Fruit fly (Drosophila melanogaster) whole organism, embryonic: Measurements from ENCODE around the gene mRpS35.
A peak's percentile ranks its signal among the peaks of the same experiment; 100 is the strongest.

Experiments
- Blimp-1 ChIP-seq: fragments of 200-800 bp; sonication (Bioruptor generic); optimal IDR thresholded peaks from 3 replicates; lab custom pipeline; 2018; ENCODE audit warnings: missing biosample characterization, missing genetic modification characterization, mild to moderate bottlenecking, moderate library complexity, missing genetic modification reagents
- Bteb2 ChIP-seq: fragments of 200-800 bp; sonication (Bioruptor generic); optimal IDR thresholded peaks from 2 replicates; lab custom pipeline; 2016; ENCODE audit warnings: missing biosample characterization, missing genetic modification characterization
- CG10431 ChIP-seq: fragments of 200-800 bp; sonication (Bioruptor generic); optimal IDR thresholded peaks from 3 replicates; lab custom pipeline; 2018; ENCODE audit warnings: missing biosample characterization, mild to moderate bottlenecking, missing genetic modification characterization
- CG10462 ChIP-seq: fragments of 200-800 bp; sonication (Bioruptor generic); optimal IDR thresholded peaks from 2 replicates; lab custom pipeline; 2016; ENCODE audit warnings: missing biosample characterization, missing genetic modification characterization
- CG10959 ChIP-seq: fragments of 200-800 bp; sonication (Bioruptor generic); IDR thresholded peaks from 2 replicates; pipeline ENCODE4 v1.3.6; 2022; ENCODE audit warnings: missing biosample characterization, missing genetic modification characterization
- CG12236 ChIP-seq: fragments of 200-800 bp; sonication (Bioruptor generic); optimal IDR thresholded peaks from 2 replicates; lab custom pipeline; 2016; ENCODE audit warnings: missing biosample characterization, missing genetic modification characterization
- CG14667 ChIP-seq: fragments of 200-800 bp; sonication (Bioruptor generic); IDR thresholded peaks from 2 replicates; pipeline ENCODE4 v1.3.6; 2022; ENCODE audit warnings: missing biosample characterization, missing genetic modification characterization
- CG15073 ChIP-seq: fragments of 200-800 bp; sonication (Bioruptor generic); optimal IDR thresholded peaks from 2 replicates; lab custom pipeline; 2016; ENCODE audit warnings: missing biosample characterization, missing genetic modification characterization
- CG15479 ChIP-seq: fragments of 200-800 bp; sonication (Bioruptor generic); optimal IDR thresholded peaks from 3 replicates; lab custom pipeline; 2019; ENCODE audit warnings: missing biosample characterization, mild to moderate bottlenecking, missing genetic modification characterization, moderate library complexity
- CG1647 ChIP-seq: fragments of 200-800 bp; sonication (Bioruptor generic); optimal IDR thresholded peaks from 3 replicates; lab custom pipeline; 2016; ENCODE audit warnings: missing biosample characterization, missing genetic modification characterization
- CG17361 ChIP-seq: fragments of 200-800 bp; sonication (Bioruptor generic); IDR thresholded peaks from 3 replicates; pipeline ENCODE4 v1.3.6; 2022; ENCODE audit warnings: missing biosample characterization, missing genetic modification characterization
- CG2120 ChIP-seq: fragments of 200-800 bp; sonication (Bioruptor generic); optimal IDR thresholded peaks from 3 replicates; lab custom pipeline; 2016; ENCODE audit warnings: missing biosample characterization, missing genetic modification characterization
- CG2129 ChIP-seq: fragments of 200-800 bp; sonication (Bioruptor generic); IDR thresholded peaks from 2 replicates; pipeline ENCODE4 v1.3.6; 2022; ENCODE audit warnings: missing biosample characterization, missing genetic modification characterization; ENCODE audit not compliant: partially characterized antibody
- CG2889 ChIP-seq: fragments of 200-800 bp; sonication (Bioruptor generic); IDR thresholded peaks from 3 replicates; pipeline ENCODE4 v1.3.6; 2022; ENCODE audit warnings: missing biosample characterization, missing genetic modification characterization
- CG34376 ChIP-seq: fragments of 200-800 bp; sonication (Bioruptor generic); optimal IDR thresholded peaks from 2 replicates; lab custom pipeline; 2018; ENCODE audit warnings: missing biosample characterization, mild to moderate bottlenecking, missing genetic modification characterization
- CG4282 ChIP-seq: fragments of 200-800 bp; sonication (Bioruptor generic); optimal IDR thresholded peaks from 2 replicates; lab custom pipeline; 2016; ENCODE audit warnings: missing biosample characterization, missing genetic modification characterization
- CG4360 ChIP-seq: fragments of 200-800 bp; sonication (Bioruptor generic); IDR thresholded peaks from 2 replicates; pipeline ENCODE4 v1.3.6; 2022; ENCODE audit warnings: missing biosample characterization, missing genetic modification characterization
- CG4707 ChIP-seq: fragments of 200-800 bp; sonication (Bioruptor generic); optimal IDR thresholded peaks from 2 replicates; lab custom pipeline; 2018; ENCODE audit warnings: missing biosample characterization, mild to moderate bottlenecking, missing genetic modification characterization, moderate library complexity
- CG6765 ChIP-seq: fragments of 200-800 bp; sonication (Bioruptor generic); optimal IDR thresholded peaks from 3 replicates; lab custom pipeline; 2017; ENCODE audit warnings: missing biosample characterization, mild to moderate bottlenecking, missing genetic modification characterization
- D19A ChIP-seq: fragments of 200-800 bp; optimal IDR thresholded peaks from 3 replicates; lab custom pipeline; 2019; ENCODE audit warnings: missing biosample characterization, mild to moderate bottlenecking, missing genetic modification characterization, moderate library complexity
- Dfd ChIP-seq, 2 experiments: fragments of >200 bp; optimal IDR thresholded peaks; 2 replicates each; lab custom pipeline; 2017; ENCODE audit warnings: missing biosample characterization in 2 of 2, missing genetic modification characterization in 2 of 2
- Dip3 ChIP-seq: fragments of 200-800 bp; sonication (Bioruptor generic); optimal IDR thresholded peaks from 3 replicates; lab custom pipeline; 2016; ENCODE audit warnings: missing biosample characterization, missing genetic modification characterization
- Doc2 ChIP-seq: fragments of 200-800 bp; sonication (Bioruptor generic); IDR thresholded peaks from 2 replicates; pipeline ENCODE4 v1.3.6; 2022; ENCODE audit warnings: missing biosample characterization, missing genetic modification characterization
- E2f1 ChIP-seq: fragments of 200-800 bp; sonication (Bioruptor generic); IDR thresholded peaks from 2 replicates; pipeline ENCODE4 v1.3.6; 2022; ENCODE audit warnings: missing biosample characterization, missing genetic modification characterization
- Elba2 ChIP-seq: fragments of 200-800 bp; sonication (Bioruptor generic); optimal IDR thresholded peaks from 3 replicates; lab custom pipeline; 2016; ENCODE audit warnings: missing biosample characterization, missing genetic modification characterization
- HLH54F ChIP-seq: fragments of 200-800 bp; sonication (Bioruptor generic); optimal IDR thresholded peaks from 3 replicates; lab custom pipeline; 2016; ENCODE audit warnings: missing biosample characterization, missing genetic modification characterization
- Lpt ChIP-seq: fragments of >200 bp; optimal IDR thresholded peaks from 2 replicates; lab custom pipeline; 2018; ENCODE audit warnings: missing biosample characterization, missing genetic modification characterization
- MTF-1 ChIP-seq: fragments of 200-800 bp; sonication (Bioruptor generic); optimal IDR thresholded peaks from 2 replicates; lab custom pipeline; 2018; ENCODE audit warnings: missing biosample characterization, mild to moderate bottlenecking, missing genetic modification characterization, borderline replicate concordance
- Mrtf ChIP-seq: fragments of 200-800 bp; sonication (Bioruptor generic); IDR thresholded peaks from 3 replicates; pipeline ENCODE4 v1.3.6; 2022; ENCODE audit warnings: missing biosample characterization, missing genetic modification characterization
- NK7.1 ChIP-seq: fragments of 200-800 bp; sonication (Bioruptor generic); optimal IDR thresholded peaks from 3 replicates; lab custom pipeline; 2016; ENCODE audit warnings: missing biosample characterization, missing genetic modification characterization
- Optix ChIP-seq: fragments of 200-800 bp; sonication (Bioruptor generic); IDR thresholded peaks from 3 replicates; pipeline ENCODE4 v1.3.6; 2022; ENCODE audit warnings: missing biosample characterization, missing genetic modification characterization
- Rx ChIP-seq: fragments of 200-800 bp; sonication (Bioruptor generic); IDR thresholded peaks from 2 replicates; pipeline ENCODE4 v1.3.6; 2022; ENCODE audit warnings: missing biosample characterization, missing genetic modification characterization
- ab ChIP-seq: fragments of 200-800 bp; sonication (Bioruptor generic); optimal IDR thresholded peaks from 2 replicates; lab custom pipeline; 2016; ENCODE audit warnings: missing biosample characterization, missing genetic modification characterization
- ap ChIP-seq: fragments of 200-800 bp; sonication (Bioruptor generic); IDR thresholded peaks from 2 replicates; pipeline ENCODE4 v1.3.6; 2022; ENCODE audit warnings: missing biosample characterization, missing genetic modification characterization
- bab2 ChIP-seq: fragments of 200-800 bp; sonication (Bioruptor generic); optimal IDR thresholded peaks from 2 replicates; lab custom pipeline; 2016; ENCODE audit warnings: missing biosample characterization, missing genetic modification characterization
- caup ChIP-seq: fragments of 200-800 bp; sonication (Bioruptor generic); optimal IDR thresholded peaks from 3 replicates; lab custom pipeline; 2017; ENCODE audit warnings: missing biosample characterization, mild to moderate bottlenecking, missing genetic modification characterization, moderate library complexity; ENCODE audit not compliant: severe bottlenecking
- da ChIP-seq: fragments of 200-800 bp; sonication (Bioruptor generic); optimal IDR thresholded peaks from 2 replicates; lab custom pipeline; 2016; ENCODE audit warnings: missing biosample characterization, missing genetic modification characterization
- dan ChIP-seq: fragments of 200-800 bp; sonication (Bioruptor generic); IDR thresholded peaks from 2 replicates; pipeline ENCODE4 v1.3.6; 2022; ENCODE audit warnings: missing biosample characterization, missing genetic modification characterization
- gsb ChIP-seq: fragments of 200-800 bp; sonication (Bioruptor generic); IDR thresholded peaks from 2 replicates; pipeline ENCODE4 v1.3.6; 2022; ENCODE audit warnings: missing biosample characterization, missing genetic modification characterization
- hbn ChIP-seq: fragments of 200-800 bp; sonication (Bioruptor generic); IDR thresholded peaks from 2 replicates; pipeline ENCODE4 v1.3.6; 2022; ENCODE audit warnings: missing biosample characterization, missing genetic modification characterization; ENCODE audit not compliant: partially characterized antibody
- hkb ChIP-seq, 2 experiments: fragments of 200-800 bp in 1 of 2; fragments of >200 bp in 1 of 2; sonication (Bioruptor generic) in 1 of 2; IDR thresholded peaks in 1 of 2; optimal IDR thresholded peaks in 1 of 2; 2 replicates each; pipeline versions ENCODE4 v1.3.6 to Lab custom; 2017 to 2022; ENCODE audit warnings: missing biosample characterization in 1 of 2, missing genetic modification characterization in 1 of 2
- jing ChIP-seq: fragments of 200-800 bp; sonication (Bioruptor generic); optimal IDR thresholded peaks from 2 replicates; lab custom pipeline; 2018; ENCODE audit warnings: missing biosample characterization, mild to moderate bottlenecking, missing genetic modification characterization
- nau ChIP-seq: fragments of 200-800 bp; sonication (Bioruptor generic); optimal IDR thresholded peaks from 3 replicates; lab custom pipeline; 2017; ENCODE audit warnings: missing biosample characterization, mild to moderate bottlenecking, missing genetic modification characterization, missing genetic modification reagents
- onecut ChIP-seq: fragments of 200-800 bp; sonication (Bioruptor generic); IDR thresholded peaks from 2 replicates; pipeline ENCODE4 v1.3.6; 2022; ENCODE audit warnings: missing biosample characterization, missing genetic modification characterization
- otp ChIP-seq: fragments of 200-800 bp; sonication (Bioruptor generic); IDR thresholded peaks from 3 replicates; pipeline ENCODE4, ENCODE4 v1.3.6; 2022; ENCODE audit warnings: missing biosample characterization, missing genetic modification characterization
- psq ChIP-seq: fragments of 200-800 bp; sonication (Bioruptor generic); optimal IDR thresholded peaks from 2 replicates; lab custom pipeline; 2017; ENCODE audit warnings: missing biosample characterization, missing genetic modification characterization
- sc ChIP-seq, 3 experiments: fragments of >200 bp in 2 of 3; fragments of 200-800 bp in 1 of 3; sonication (Bioruptor generic) in 1 of 3; optimal IDR thresholded peaks; 2 replicates in 2 of 3; 3 replicates in 1 of 3; lab custom pipeline; 2017; ENCODE audit warnings: mild to moderate bottlenecking in 1 of 3, missing biosample characterization in 1 of 3, missing genetic modification characterization in 1 of 3, missing genetic modification reagents in 1 of 3
- slbo ChIP-seq: fragments of 200-800 bp; sonication (Bioruptor generic); IDR thresholded peaks from 2 replicates; pipeline ENCODE4 v1.3.6; 2022; ENCODE audit warnings: missing biosample characterization, missing genetic modification characterization
- sob ChIP-seq: fragments of 200-800 bp; sonication (Bioruptor generic); IDR thresholded peaks from 2 replicates; pipeline ENCODE4 v1.3.6; 2022; ENCODE audit warnings: missing biosample characterization, missing genetic modification characterization

Gene mRpS35

DNA sequence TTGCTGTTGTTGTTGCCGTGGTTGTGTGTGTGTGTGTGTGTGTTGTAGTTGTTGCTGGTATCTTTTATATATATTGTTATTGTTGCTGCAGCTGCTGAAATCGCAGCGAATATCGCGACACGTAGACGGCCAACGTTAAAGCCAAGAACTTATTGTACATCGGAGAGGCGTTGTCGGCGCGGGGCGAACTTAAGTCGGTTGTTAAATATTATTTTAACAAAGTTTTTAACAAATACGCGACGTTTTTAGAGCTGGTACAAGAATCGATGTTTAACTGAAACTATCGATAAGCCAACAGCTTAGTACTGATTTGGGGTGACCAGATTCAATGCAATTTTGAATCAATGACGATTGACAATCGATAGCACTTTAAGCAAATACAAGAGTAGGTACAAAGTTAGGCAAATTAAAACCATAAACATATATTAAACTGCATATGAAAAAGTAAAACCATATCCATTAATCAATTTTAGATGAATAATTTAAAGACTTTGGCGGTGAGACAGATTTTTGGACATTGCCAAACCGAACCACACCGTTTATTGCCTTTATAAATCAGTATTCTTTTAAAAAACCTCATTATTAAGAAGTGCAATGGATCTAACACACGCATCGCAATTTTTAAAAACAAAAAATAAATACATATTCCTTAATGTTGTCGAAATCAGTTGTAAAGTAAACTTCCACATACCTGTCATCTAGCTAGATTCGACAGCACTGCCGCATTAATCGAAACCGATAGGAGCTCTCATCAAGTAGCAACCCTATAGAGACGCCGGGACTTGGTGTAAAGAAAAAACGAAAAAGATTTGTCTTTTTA is 14.2 kb upstream of the mRpS35 start, which contains the start of the genes Mrtf and Non2 (continued):
- TF ChIP-seq Lpt (GFP tag; lab: Kevin White, UChicago) (no peak), onecut (0 out of 2 replicates have a peak, but pooled peaks have one; percentile 26), CG2889 (GFP tag; lab: Robert Waterston, UW) (no peak), psq (GFP tag; lab: Kevin White, UChicago) (no peak), CG12236 (no peak), CG15479 (GFP tag; lab: Kevin White, UChicago) (no peak), Doc2 (GFP tag; lab: Robert Waterston, UW) (no peak), Rx (GFP tag; lab: Robert Waterston, UW) (no peak), CG2129 (GFP tag; lab: Robert Waterston, UW) (peak; percentile 36; the same call in 1 of the 2 replicates), CG34376 (peak; percentile 4), caup (GFP tag; lab: Kevin White, UChicago) (no peak), E2f1 (GFP tag; lab: Robert Waterston, UW) (0 out of 2 replicates have a peak, but pooled peaks have one; percentile 10), gsb (0 out of 2 replicates have a peak, but pooled peaks have one; percentile 16), CG10959 (GFP tag; lab: Robert Waterston, UW) (no peak), MTF-1 (no peak), hbn (GFP tag; lab: Robert Waterston, UW) (peak; percentile 69), Blimp-1 (GFP tag; lab: Kevin White, UChicago) (peak; percentile 11), dan (GFP tag; lab: Robert Waterston, UW) (no peak), bab2 (GFP tag; lab: Kevin White, UChicago) (peak; percentile 69), da (peak; percentile 32), CG4707 (GFP tag; lab: Kevin White, UChicago) (no peak), Dip3 (GFP tag; lab: Kevin White, UChicago) (peak; percentile 69), CG2120 (peak; percentile 83), CG10431 (GFP tag; lab: Kevin White, UChicago) (no peak), ab (no peak), ap (no peak), CG1647 (GFP tag; lab: Kevin White, UChicago) (no peak), Elba2 (GFP tag; lab: Kevin White, UChicago) (no peak), CG4360 (GFP tag; lab: Robert Waterston, UW) (peak; percentile 95), CG14667 (GFP tag; lab: Robert Waterston, UW) (no peak), CG15073 (GFP tag; lab: Kevin White, UChicago) (no peak), Mrtf (GFP tag; lab: Robert Waterston, UW) (peak; percentile 73), Optix (peak; percentile 23; the same call in 1 of the 3 replicates), nau (GFP tag; lab: Kevin White, UChicago) (no peak), Dfd (GFP tag; optimal IDR thresholded peaks at IDR 0.05; lab: Kevin White, UChicago) (no peak), NK7.1 (GFP tag; lab: Kevin White, UChicago) (no peak), D19A (tag; lab: Kevin White, UChicago) (peak; percentile 4), Bteb2 (GFP tag; lab: Kevin White, UChicago) (peak; percentile 18), hkb (optimal IDR thresholded peaks at IDR 0.05; lab: Kevin White, UChicago) (no peak), hkb (GFP tag; IDR thresholded peaks at IDR 0.05; lab: Robert Waterston, UW) (0 out of 2 replicates have a peak, but pooled peaks have one; percentile 34), sc (optimal IDR thresholded peaks at IDR 0.05; lab: Kevin White, UChicago) (no peak), sc (GFP tag; optimal IDR thresholded peaks at IDR 0.05; lab: Kevin White, UChicago) (no peak), HLH54F (peak; percentile 74), CG6765 (no peak), otp (GFP tag; lab: Robert Waterston, UW) (peak; percentile 17; the same call in 1 of the 3 replicates), jing (GFP tag; lab: Kevin White, UChicago) (no peak), CG4282 (GFP tag; lab: Kevin White, UChicago) (no peak), CG10462 (peak; percentile 29), sob (peak; percentile 58; the same call in 1 of the 2 replicates), CG17361 (GFP tag; lab: Robert Waterston, UW) (peak; percentile 79), slbo (GFP tag; lab: Robert Waterston, UW) (peak; percentile 78)
